Fruit fly (Drosophila melanogaster) ovary, adult (tissue): ENCODE data around the gene Ugt302E1.
A peak's percentile ranks its signal among the peaks of the same experiment; 100 is the strongest.

Source experiments
- CG17801 ChIP-seq: fragments of 200-800 bp; optimal IDR thresholded peaks from 2 replicates; lab custom pipeline; 2019; ENCODE audit warnings: missing biosample characterization, mild to moderate bottlenecking, missing genetic modification characterization, moderate library complexity; ENCODE audit not compliant: partially characterized antibody

Gene Ugt302E1

DNA sequence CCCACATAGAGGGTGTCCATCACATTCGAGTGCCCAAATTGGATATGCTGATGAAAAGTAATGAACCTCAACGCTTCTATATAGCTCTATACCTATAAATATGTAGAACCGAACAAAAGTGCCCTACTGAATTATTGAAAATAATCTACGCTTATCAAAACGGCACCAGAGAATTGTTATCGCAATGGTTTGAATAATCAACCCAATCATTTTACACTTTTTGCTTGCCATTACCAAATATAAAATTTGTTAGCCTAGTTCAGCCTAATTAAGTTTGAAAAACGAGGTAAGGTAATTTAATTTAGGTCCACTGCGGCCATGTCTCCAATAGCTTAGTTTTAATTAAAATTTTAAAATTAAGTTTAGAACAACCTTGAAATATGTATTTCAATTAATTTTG lies 21.4 kb downstream of the Ugt302E1 start:
- TF ChIP-seq CG17801 (GFP tag; lab: Kevin White, UChicago) = no peak

- TF ChIP-seq CG17801 (GFP tag; lab: Kevin White, UChicago) = no peak
Measured at dm6 chr3R:11177579-11177978, 23.2 kb downstream of the Ugt302E1 start.

DNA sequence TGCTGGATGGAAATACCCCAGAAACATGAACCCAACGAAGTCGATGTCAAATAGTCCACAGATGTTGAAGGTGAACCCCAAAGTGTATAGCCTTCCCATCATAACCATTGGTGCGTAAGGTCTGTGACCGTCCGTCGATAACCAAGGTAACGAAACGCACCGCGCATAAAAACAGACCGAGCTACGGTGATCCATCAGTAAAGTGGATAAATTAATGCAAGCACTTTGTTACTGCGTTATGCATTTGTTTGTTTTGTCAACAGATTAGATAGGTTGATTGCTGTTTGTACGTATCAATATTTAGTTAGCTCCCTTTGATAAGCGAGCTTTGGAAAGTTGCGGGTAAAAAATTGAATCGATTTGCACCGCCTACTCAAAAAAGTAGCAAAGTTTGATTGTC lies 23.9 kb downstream of the Ugt302E1 start:
- no peak for TF ChIP-seq CG17801 (GFP tag; lab: Kevin White, UChicago)

- TF ChIP-seq CG17801 (GFP tag; lab: Kevin White, UChicago) = no peak
Measured at dm6 chr3R:11195792-11196191, 41.4 kb downstream of the Ugt302E1 start, which contains the start of gene CG18577. TSS of gene CG18577 (plus strand) at chr3R:11196092.

- TF ChIP-seq CG17801 (GFP tag; lab: Kevin White, UChicago) = peak; percentile 83
Measured at dm6 chr3R:11196648-11197388, 42.4 kb downstream of the Ugt302E1 start.

DNA sequence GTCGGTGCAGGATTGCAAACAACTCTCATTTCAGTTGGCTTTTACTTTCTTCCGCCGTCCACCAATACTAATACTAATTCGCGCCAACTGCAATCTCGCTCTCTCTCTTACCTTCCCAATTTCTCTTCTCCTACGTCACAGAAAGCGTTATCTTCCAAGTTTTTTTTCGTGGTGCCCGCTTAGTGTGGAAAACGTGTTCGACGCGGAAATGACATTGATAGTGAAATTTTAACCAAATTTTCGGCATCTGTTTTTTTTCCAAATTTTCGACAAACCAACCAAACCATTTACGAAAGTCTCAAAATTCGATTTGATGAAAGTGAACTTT lies 42.9 kb downstream of the Ugt302E1 start, which contains the start of gene cu:
cu (plus strand) TSS at position 204 of the 328 bp plus-strand sequence.
- TF ChIP-seq CG17801 (GFP tag; lab: Kevin White, UChicago) = no peak

DNA sequence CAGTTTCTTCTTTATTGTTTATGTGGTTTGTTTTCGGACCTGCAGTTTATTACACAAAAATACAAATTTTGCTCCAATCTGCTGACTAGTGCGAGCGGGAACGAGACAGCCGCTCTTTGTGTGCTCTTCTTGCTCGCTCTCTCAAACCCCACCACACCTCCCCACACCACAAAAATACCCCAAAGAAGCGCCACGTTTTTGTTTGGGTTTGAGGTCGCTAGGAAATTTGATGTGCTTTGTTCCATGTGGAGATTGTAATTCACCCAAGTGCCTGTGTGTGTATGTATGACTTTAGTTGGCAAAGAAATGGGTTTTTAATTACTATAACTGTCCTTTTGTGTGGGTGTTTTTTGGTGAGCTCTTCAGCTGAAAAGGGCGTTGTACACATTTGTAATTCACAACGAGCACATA lies 43.6 kb downstream of the Ugt302E1 start:
- peak; percentile 37 for TF ChIP-seq CG17801 (GFP tag; lab: Kevin White, UChicago)

- TF ChIP-seq CG17801 (GFP tag; lab: Kevin White, UChicago) = no peak
Measured at dm6 chr3R:11199227-11199835, 44.9 kb downstream of the Ugt302E1 start.

dm6 chr3R:11200042-11200884 lies 45.8 kb downstream of the Ugt302E1 start:
- no peak for TF ChIP-seq CG17801 (GFP tag; lab: Kevin White, UChicago)

DNA sequence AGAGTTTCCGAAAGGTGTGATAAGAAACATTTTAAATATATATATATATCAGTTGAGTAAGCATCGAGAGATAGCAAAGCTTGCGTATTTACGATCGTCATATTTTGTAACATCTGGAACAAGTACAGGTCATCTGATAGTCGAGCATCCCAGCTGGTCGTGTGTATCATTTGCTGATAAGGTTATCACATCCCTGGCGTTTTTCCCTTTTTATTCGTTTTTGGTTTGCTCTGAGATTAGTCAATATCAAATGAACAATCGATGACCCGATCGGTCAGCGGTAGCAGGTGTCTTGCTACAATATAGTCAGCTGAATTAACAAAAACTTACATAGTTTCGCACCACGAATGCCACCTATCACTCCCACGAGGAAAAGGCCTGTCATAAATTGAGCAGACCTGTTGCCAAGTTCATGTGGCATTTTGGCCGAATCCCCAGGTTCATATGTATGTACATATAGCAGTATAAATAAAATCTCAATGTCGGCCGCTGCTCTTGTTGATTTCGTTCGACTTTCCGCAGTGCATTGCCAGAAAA lies 46.5 kb downstream of the Ugt302E1 start:
- no peak for TF ChIP-seq CG17801 (GFP tag; lab: Kevin White, UChicago)
